Worm (Caenorhabditis elegans) whole organism, L1 larva: ENCODE data around the gene rom-3.
A peak's percentile ranks its signal among the peaks of the same experiment; 100 is the strongest.

Experiments
- C34B4.2 ChIP-seq: sonication (generic microtip); optimal IDR thresholded peaks from 2 replicates; lab custom pipeline; 2017; ENCODE audit warnings: mild to moderate bottlenecking, missing genetic modification characterization, missing compliant biosample characterization
- F16B12.6 ChIP-seq: fragments of 150-350 bp; optimal IDR thresholded peaks from 2 replicates; lab custom pipeline; 2014; ENCODE audit warnings: missing biosample characterization, missing genetic modification characterization
- aha-1 ChIP-seq: fragments of 150-350 bp; optimal IDR thresholded peaks from 2 replicates; lab custom pipeline; 2014; ENCODE audit warnings: missing biosample characterization, missing genetic modification characterization
- aly-2 ChIP-seq: fragments of 150-350 bp; optimal IDR thresholded peaks from 2 replicates; lab custom pipeline; 2014; ENCODE audit warnings: missing biosample characterization, missing genetic modification characterization
- blmp-1 ChIP-seq: fragments of 150-350 bp; optimal IDR thresholded peaks from 2 replicates; lab custom pipeline; 2014; ENCODE audit warnings: missing biosample characterization, missing genetic modification characterization
- ceh-63 ChIP-seq: fragments of 200-800 bp; sonication (Bioruptor generic); optimal IDR thresholded peaks from 2 replicates; lab custom pipeline; 2018; ENCODE audit warnings: mild to moderate bottlenecking, missing genetic modification characterization, missing compliant biosample characterization
- ceh-8 ChIP-seq: fragments of 200-800 bp; sonication (Bioruptor generic); optimal IDR thresholded peaks from 2 replicates; lab custom pipeline; 2018; ENCODE audit warnings: mild to moderate bottlenecking, missing genetic modification characterization, moderate library complexity, missing compliant biosample characterization
- ceh-82 ChIP-seq, 3 experiments: fragments of 150-350 bp in 1 of 3; sonication (generic microtip) in 2 of 3; optimal IDR thresholded peaks; 2 replicates each; lab custom pipeline; 2014 to 2017; ENCODE audit warnings: missing biosample characterization in 3 of 3, missing genetic modification characterization in 3 of 3
- ceh-88 ChIP-seq: fragments of 200-800 bp; sonication (Bioruptor generic); IDR thresholded peaks from 2 replicates; pipeline ENCODE4 v1.3.6; 2022; ENCODE audit warnings: missing genetic modification characterization, missing compliant biosample characterization
- ceh-90 ChIP-seq: sonication (generic microtip); optimal IDR thresholded peaks from 2 replicates; lab custom pipeline; 2016; ENCODE audit warnings: missing genetic modification characterization, missing compliant biosample characterization
- efl-1 ChIP-seq, 4 experiments: fragments of 150-350 bp; optimal IDR thresholded peaks in 3 of 4; peaks in 1 of 4; 1 replicate in 1 of 4; 2 replicates in 3 of 4; lab custom pipeline; 2014; ENCODE audit warnings: missing biosample characterization in 2 of 4, missing genetic modification characterization in 2 of 4, missing genetic modification reagents in 2 of 4
- efl-3 ChIP-seq: fragments of 200-800 bp; sonication (Bioruptor generic); optimal IDR thresholded peaks from 2 replicates; lab custom pipeline; 2018; ENCODE audit warnings: mild to moderate bottlenecking, missing genetic modification characterization, missing compliant biosample characterization
- egl-27 ChIP-seq, 2 experiments: fragments of 150-350 bp in 1 of 2; sonication (generic microtip); optimal IDR thresholded peaks; 3 replicates each; lab custom pipeline; 2017 to 2018; ENCODE audit warnings: missing biosample characterization in 2 of 2, missing genetic modification characterization in 2 of 2, missing genetic modification reagents in 2 of 2
- ets-5 ChIP-seq: fragments of 200-800 bp; sonication (Bioruptor generic); IDR thresholded peaks from 2 replicates; pipeline ENCODE4 v1.3.6; 2022; ENCODE audit warnings: missing genetic modification characterization, missing compliant biosample characterization
- fkh-8 ChIP-seq: sonication (generic microtip); optimal IDR thresholded peaks from 2 replicates; lab custom pipeline; 2016; ENCODE audit warnings: mild to moderate bottlenecking, missing genetic modification characterization, missing compliant biosample characterization
- fos-1 ChIP-seq: fragments of 150-350 bp; optimal IDR thresholded peaks from 2 replicates; lab custom pipeline; 2014; ENCODE audit warnings: missing biosample characterization, missing genetic modification characterization
- hpl-2 ChIP-seq: fragments of 150-350 bp; optimal IDR thresholded peaks from 2 replicates; lab custom pipeline; 2014; ENCODE audit warnings: missing biosample characterization, missing genetic modification reagents, missing genetic modification characterization
- irx-1 ChIP-seq: sonication (generic microtip); optimal IDR thresholded peaks from 2 replicates; lab custom pipeline; 2016; ENCODE audit warnings: missing genetic modification characterization, missing compliant biosample characterization
- isw-1 ChIP-seq: fragments of 200-800 bp; sonication (Bioruptor generic); IDR thresholded peaks from 2 replicates; pipeline ENCODE4 v1.3.6; 2022; ENCODE audit warnings: missing genetic modification characterization, missing compliant biosample characterization
- jun-1 ChIP-seq: fragments of 150-350 bp; optimal IDR thresholded peaks from 2 replicates; lab custom pipeline; 2014; ENCODE audit warnings: missing biosample characterization, missing genetic modification reagents, missing genetic modification characterization
- lin-13 ChIP-seq: fragments of 150-350 bp; optimal IDR thresholded peaks from 2 replicates; lab custom pipeline; 2014; ENCODE audit warnings: missing biosample characterization, missing genetic modification reagents, missing genetic modification characterization
- lin-15B ChIP-seq: fragments of 150-350 bp; sonication (generic microtip); optimal IDR thresholded peaks from 3 replicates; lab custom pipeline; 2014; ENCODE audit warnings: missing biosample characterization, missing genetic modification characterization
- lsy-2 ChIP-seq, 2 experiments: fragments of 150-350 bp; optimal IDR thresholded peaks; 2 replicates each; lab custom pipeline; 2014; ENCODE audit warnings: missing biosample characterization in 2 of 2, missing genetic modification characterization in 2 of 2
- mef-2 ChIP-seq: fragments of 150-350 bp; optimal IDR thresholded peaks from 2 replicates; lab custom pipeline; 2014; ENCODE audit warnings: missing biosample characterization, missing genetic modification characterization
- mep-1 ChIP-seq: fragments of 150-350 bp; optimal IDR thresholded peaks from 2 replicates; lab custom pipeline; 2014; ENCODE audit warnings: missing biosample characterization, missing genetic modification characterization
- nhr-11 ChIP-seq: fragments of 150-350 bp; optimal IDR thresholded peaks from 2 replicates; lab custom pipeline; 2014; ENCODE audit warnings: missing biosample characterization, missing genetic modification characterization
- nhr-47 ChIP-seq: sonication (generic microtip); optimal IDR thresholded peaks from 2 replicates; lab custom pipeline; 2016; ENCODE audit warnings: mild to moderate bottlenecking, missing genetic modification characterization, moderate library complexity, missing compliant biosample characterization
- nhr-76 ChIP-seq: sonication (generic microtip); optimal IDR thresholded peaks from 2 replicates; lab custom pipeline; 2017; ENCODE audit warnings: missing biosample characterization, missing genetic modification characterization
- nhr-77 ChIP-seq: fragments of 150-350 bp; optimal IDR thresholded peaks from 2 replicates; lab custom pipeline; 2014; ENCODE audit warnings: missing biosample characterization, missing genetic modification characterization
- nhr-85 ChIP-seq: sonication (generic microtip); peaks from one replicate; lab custom pipeline; 2016; ENCODE audit warnings: missing genetic modification characterization, inconsistent platforms, missing compliant biosample characterization
- nhr-90 ChIP-seq: sonication (generic microtip); optimal IDR thresholded peaks from 2 replicates; lab custom pipeline; 2016; ENCODE audit warnings: mild to moderate bottlenecking, missing genetic modification characterization, missing compliant biosample characterization; ENCODE audit not compliant: poor library complexity
- pag-3 ChIP-seq: sonication (generic microtip); optimal IDR thresholded peaks from 2 replicates; lab custom pipeline; 2017; ENCODE audit warnings: missing genetic modification characterization, mild to moderate bottlenecking, missing compliant biosample characterization, antibody characterized with exemption, borderline replicate concordance; ENCODE audit not compliant: insufficient read depth
- pqm-1 ChIP-seq: sonication (generic microtip); optimal IDR thresholded peaks from 3 replicates; lab custom pipeline; 2017; ENCODE audit warnings: missing biosample characterization, missing genetic modification characterization
- snu-23 ChIP-seq: sonication (generic microtip); optimal IDR thresholded peaks from 2 replicates; lab custom pipeline; 2016; ENCODE audit warnings: missing genetic modification characterization, missing compliant biosample characterization
- sox-4 ChIP-seq: sonication (generic microtip); optimal IDR thresholded peaks from 2 replicates; lab custom pipeline; 2016; ENCODE audit warnings: missing genetic modification characterization, missing compliant biosample characterization
- sup-37 ChIP-seq: fragments of 200-800 bp; sonication (Bioruptor generic); optimal IDR thresholded peaks from 2 replicates; lab custom pipeline; 2018; ENCODE audit warnings: mild to moderate bottlenecking, missing genetic modification characterization, missing compliant biosample characterization
- tlp-1 ChIP-seq: fragments of 150-350 bp; optimal IDR thresholded peaks from 2 replicates; lab custom pipeline; 2014; ENCODE audit warnings: missing biosample characterization, missing genetic modification characterization
- unc-130 ChIP-seq: fragments of 150-350 bp; optimal IDR thresholded peaks from 2 replicates; lab custom pipeline; 2017; ENCODE audit warnings: missing biosample characterization, missing genetic modification characterization, inconsistent platforms
- unc-86 ChIP-seq: sonication (generic microtip); optimal IDR thresholded peaks from 2 replicates; lab custom pipeline; 2016; ENCODE audit warnings: missing genetic modification characterization, missing compliant biosample characterization
- xbp-1 ChIP-seq: sonication (generic microtip); optimal IDR thresholded peaks from 2 replicates; lab custom pipeline; 2016; ENCODE audit warnings: missing genetic modification characterization, missing compliant biosample characterization
- zip-4 ChIP-seq: fragments of 200-800 bp; sonication (Bioruptor generic); optimal IDR thresholded peaks from 2 replicates; lab custom pipeline; 2018; ENCODE audit warnings: mild to moderate bottlenecking, missing genetic modification characterization, moderate library complexity, missing compliant biosample characterization
- ztf-4 ChIP-seq: fragments of 150-350 bp; optimal IDR thresholded peaks from 2 replicates; lab custom pipeline; 2014; ENCODE audit warnings: missing biosample characterization, missing genetic modification characterization

The rom-3 gene

ce11 chrIV:16946746-16947145 lies 23.5 kb downstream of the rom-3 start, which contains the start of the genes Y116A8C.9 and arf-6 (continued):
- TF ChIP-seq mef-2 = no peak
- TF ChIP-seq ceh-88 (GFP tag; lab: Robert Waterston, UW) = no peak
- peak; percentile 47 for TF ChIP-seq ztf-4 (tag; lab: Kevin White, UChicago)
- peak; percentile 57 for TF ChIP-seq unc-86
- TF ChIP-seq nhr-85 (tag; lab: Kevin White, UChicago) = peak; percentile 86
- no peak for TF ChIP-seq ceh-90 (tag; lab: Kevin White, UChicago)
- TF ChIP-seq aly-2 (tag; lab: Kevin White, UChicago) = no peak
- TF ChIP-seq nhr-77 = peak; percentile 9
- TF ChIP-seq aha-1 (tag; lab: Kevin White, UChicago) = no peak
- no peak for TF ChIP-seq pqm-1 (tag; lab: Kevin White, UChicago)
- TF ChIP-seq sox-4 = peak; percentile 68
- TF ChIP-seq mep-1 = peak; percentile 70
- TF ChIP-seq ceh-63 (GFP tag; lab: Kevin White, UChicago) = no peak
- TF ChIP-seq sup-37 (GFP tag; lab: Kevin White, UChicago) = no peak
- peak; percentile 71 for TF ChIP-seq unc-130 (tag; lab: Kevin White, UChicago)
- TF ChIP-seq nhr-76 (tag; lab: Kevin White, UChicago) = no peak
- no peak for TF ChIP-seq C34B4.2 (tag; lab: Kevin White, UChicago)
- no peak for TF ChIP-seq zip-4
- TF ChIP-seq pag-3 (tag; lab: Kevin White, UChicago) = no peak
- TF ChIP-seq ceh-8 (GFP tag; lab: Kevin White, UChicago) = peak; percentile 0
- no peak for TF ChIP-seq jun-1 (tag; lab: Kevin White, UChicago)
- no peak for TF ChIP-seq tlp-1 (tag; lab: Kevin White, UChicago)
- TF ChIP-seq lin-13 (GFP tag; lab: Kevin White, UChicago) = peak; percentile 62
- peak; percentile 74 for TF ChIP-seq nhr-47 (tag; lab: Kevin White, UChicago)
- peak; percentile 57 to 67 for TF ChIP-seq lsy-2 (tag; optimal IDR thresholded peaks at IDR 0.05; lab: Kevin White, UChicago)
- peak; percentile 10 for TF ChIP-seq fkh-8
- TF ChIP-seq lin-15B = no peak
- peak; percentile 42 to 62 for TF ChIP-seq efl-1 (optimal IDR thresholded peaks at IDR 0.05; lab: Kevin White, UChicago)
- peak; percentile 49 to 93 for TF ChIP-seq efl-1 (GFP tag; optimal IDR thresholded peaks at IDR 0.05 in 1 of 2; lab: Kevin White, UChicago)
- no peak for TF ChIP-seq ets-5 (GFP tag; lab: Robert Waterston, UW)
- peak; percentile 2 for TF ChIP-seq blmp-1 (tag; lab: Kevin White, UChicago)
- TF ChIP-seq nhr-90 (tag; lab: Kevin White, UChicago) = peak; percentile 75
- peak; percentile 9 for TF ChIP-seq fos-1 (tag; lab: Kevin White, UChicago)
- TF ChIP-seq isw-1 (GFP tag; lab: Robert Waterston, UW) = peak; percentile 43
- peak; percentile 50 to 60 (median 60) for TF ChIP-seq ceh-82 (tag; optimal IDR thresholded peaks at IDR 0.05; lab: Kevin White, UChicago)
- no peak for TF ChIP-seq egl-27 (tag; optimal IDR thresholded peaks at IDR 0.05; lab: Kevin White, UChicago)

- TF ChIP-seq nhr-77 (no peak), snu-23 (GFP tag; lab: Kevin White, UChicago) (no peak), hpl-2 (GFP tag; lab: Kevin White, UChicago) (no peak), F16B12.6 (no peak), ceh-63 (GFP tag; lab: Kevin White, UChicago) (no peak), ceh-90 (tag; lab: Kevin White, UChicago) (no peak), efl-3 (GFP tag; lab: Kevin White, UChicago) (no peak), xbp-1 (no peak), irx-1 (tag; lab: Kevin White, UChicago) (no peak), lin-13 (GFP tag; lab: Kevin White, UChicago) (no peak), nhr-11 (tag; lab: Kevin White, UChicago) (no peak), ztf-4 (tag; lab: Kevin White, UChicago) (no peak), tlp-1 (tag; lab: Kevin White, UChicago) (no peak), C34B4.2 (tag; lab: Kevin White, UChicago) (no peak), nhr-76 (tag; lab: Kevin White, UChicago) (no peak)
- TF ChIP-seq, all 84 proteins: peak for 0
Observed at ce11 chrIV:16939001-16939400, 31.3 kb downstream of the rom-3 start, which contains the start of gene Y116A8C.10. Gene Y116A8C.10, minus strand, starts transcription at chrIV:16939101.
